Worm (Caenorhabditis elegans) whole organism, L2 larva: ENCODE measurements around the gene srt-55.

Experiments
- dmd-4 ChIP-seq: sonication (generic microtip); optimal IDR thresholded peaks from 2 replicates; lab custom pipeline; 2017; ENCODE audit warnings: missing biosample characterization, missing genetic modification characterization
- egl-27 ChIP-seq: sonication (generic microtip); optimal IDR thresholded peaks from 3 replicates; lab custom pipeline; 2017; ENCODE audit warnings: missing biosample characterization, missing genetic modification reagents, missing genetic modification characterization
- fos-1 ChIP-seq: fragments of 150-350 bp; optimal IDR thresholded peaks from 2 replicates; lab custom pipeline; 2014; ENCODE audit warnings: missing biosample characterization, missing genetic modification characterization

DNA sequence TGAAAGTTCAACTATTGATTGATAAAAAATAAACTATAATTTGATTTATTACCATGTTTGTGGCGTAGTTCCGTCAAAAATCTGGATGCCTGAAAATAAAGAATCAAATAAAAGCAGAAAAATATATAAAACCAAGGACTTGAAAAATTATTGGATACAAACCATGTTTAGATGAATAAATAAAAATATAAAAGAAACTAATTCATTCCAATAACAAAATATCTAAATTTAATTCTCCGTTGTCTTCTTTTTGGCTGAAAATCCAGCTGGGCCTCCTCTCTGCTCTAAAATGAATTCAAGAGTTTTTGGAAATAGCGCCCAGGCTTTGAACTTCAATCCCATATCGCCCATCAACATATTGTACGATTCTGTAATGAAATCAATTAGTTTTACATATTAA, 6.7 kb upstream of the srt-55 start, which contains the start of gene vps-29:
- TF ChIP-seq dmd-4 (no peak), fos-1 (tag; lab: Kevin White, UChicago) (no peak), egl-27 (tag; lab: Kevin White, UChicago) (no peak)
